Fruit fly (Drosophila melanogaster): ENCODE results near the gene BBS8.

The BBS8 gene

dm6 chr2L:441927-442691 lies 19.4 kb downstream of the BBS8 start (continued):
- peak; percentile 82 for TF ChIP-seq nmo (GFP tag; optimal IDR thresholded peaks at IDR 0.05)
- TF ChIP-seq stc (GFP tag; IDR thresholded peaks at IDR 0.05): peak; percentile 86
- peak; percentile 87 for TF ChIP-seq CG4424 (GFP tag; optimal IDR thresholded peaks at IDR 0.05)
- peak; percentile 29 for TF ChIP-seq CG15073 (GFP tag; optimal IDR thresholded peaks at IDR 0.05)
- no peak for TF ChIP-seq CG34224 (GFP tag; IDR thresholded peaks at IDR 0.05; ENCODE audit: partially characterized antibody)
- peak; percentile 63 for TF ChIP-seq CG4360 (GFP tag; IDR thresholded peaks at IDR 0.05)
- peak; percentile 84 for TF ChIP-seq Atf3 (GFP tag; optimal IDR thresholded peaks at IDR 0.05)
- TF ChIP-seq CG30020 (tag; optimal IDR thresholded peaks at IDR 0.05): no peak
- peak; percentile 11; the same call in 1 of the 3 replicates for TF ChIP-seq CG6175 (GFP tag; IDR thresholded peaks at IDR 0.05)
- peak; percentile 57; the same call in 1 of the 2 replicates for TF ChIP-seq CG14014 (GFP tag; IDR thresholded peaks at IDR 0.05)
- TF ChIP-seq Stat92E (GFP tag; optimal IDR thresholded peaks at IDR 0.05): peak in 1 of 3 experiments; percentile 64
- TF ChIP-seq CG15011 (GFP tag; optimal IDR thresholded peaks at IDR 0.05): peak; percentile 11
- TF ChIP-seq CG10366 (GFP tag; IDR thresholded peaks at IDR 0.05): peak; percentile 84
- TF ChIP-seq CG1529 (GFP tag; optimal IDR thresholded peaks at IDR 0.05): peak; percentile 81

dm6 chr2L:447124-447523 lies 24.5 kb downstream of the BBS8 start:
- TF ChIP-seq tx (GFP tag; optimal IDR thresholded peaks at IDR 0.05) (no peak), Elba2 (GFP tag; optimal IDR thresholded peaks at IDR 0.05) (peak; percentile 80), Ets65A (GFP tag) (no peak), insv (GFP tag; optimal IDR thresholded peaks at IDR 0.05) (peak in 1 of 2 experiments; percentile 71)

dm6 chr2L:451705-452472 lies 29.2 kb downstream of the BBS8 start:
- TF ChIP-seq CG7556 (GFP tag; optimal IDR thresholded peaks at IDR 0.05) (no peak), mirr (GFP tag; optimal IDR thresholded peaks at IDR 0.05) (peak; percentile 77), grau (tag; optimal IDR thresholded peaks at IDR 0.05) (peak; percentile 56), gcm (GFP tag; optimal IDR thresholded peaks at IDR 0.05) (peak; percentile 28), exex (tag; optimal IDR thresholded peaks at IDR 0.05) (peak; percentile 82), h (optimal IDR thresholded peaks at IDR 0.05) (no peak), Drgx (GFP tag; IDR thresholded peaks at IDR 0.05) (peak; percentile 54), nom (GFP tag; optimal IDR thresholded peaks at IDR 0.05) (peak; percentile 19), CG12236 (GFP tag; optimal IDR thresholded peaks at IDR 0.05) (no peak), tio (GFP tag; optimal IDR thresholded peaks at IDR 0.05) (no peak), grn (GFP tag; optimal IDR thresholded peaks at IDR 0.05) (peak; percentile 40), CG14014 (GFP tag; IDR thresholded peaks at IDR 0.05) (0 out of 2 replicates have a peak, but pooled peaks have one; percentile 10), lbe (GFP tag; optimal IDR thresholded peaks at IDR 0.05) (peak; percentile 39), GATAe (GFP tag; conservative IDR thresholded peaks at IDR 0.05) (peak; percentile 23; the same call in 1 of the 2 replicates), sug (tag; optimal IDR thresholded peaks at IDR 0.05) (peak; percentile 96), sd (tag; optimal IDR thresholded peaks at IDR 0.05) (peak; percentile 63), sens (GFP tag) (peak; percentile 60)

- TF ChIP-seq org-1 (GFP tag; optimal IDR thresholded peaks at IDR 0.05): no peak
- TF ChIP-seq D19A (tag; optimal IDR thresholded peaks at IDR 0.05): no peak
- TF ChIP-seq CG7372 (GFP tag; IDR thresholded peaks at IDR 0.05): no peak
- TF ChIP-seq CG10565 (GFP tag; optimal IDR thresholded peaks at IDR 0.05): no peak
- no peak for TF ChIP-seq pan (optimal IDR thresholded peaks at IDR 0.05)
- no peak for TF ChIP-seq pan (GFP tag; optimal IDR thresholded peaks at IDR 0.05 in 1 of 2, IDR thresholded peaks at IDR 0.05 in 1 of 2)
- no peak for TF ChIP-seq az2 (GFP tag; optimal IDR thresholded peaks at IDR 0.05)
- no peak for TF ChIP-seq CG17568 (GFP tag; optimal IDR thresholded peaks at IDR 0.05)
- TF ChIP-seq sr (GFP tag; IDR thresholded peaks at IDR 0.05): no peak
- TF ChIP-seq NfI (GFP tag; optimal IDR thresholded peaks at IDR 0.05): no peak
- no peak for TF ChIP-seq schlank (tag; optimal IDR thresholded peaks at IDR 0.05)
- no peak for TF ChIP-seq dimm (GFP tag; IDR thresholded peaks at IDR 0.05)
- TF ChIP-seq HmgZ (tag; optimal IDR thresholded peaks at IDR 0.05): peak; percentile 66
Observed at dm6 chr2L:452872-453271, 30.2 kb downstream of the BBS8 start, which contains the start of the genes crq and shv. crq (minus strand) TSS chr2L:453024. shv (plus strand) TSS chr2L:453108.
